Fruit fly (Drosophila melanogaster) whole organism, wandering third instar larva: ENCODE measurements around the gene mthl14.

ENCODE experiments used
- CrebA ChIP-seq: fragments of 200-800 bp; sonication (Bioruptor generic); optimal IDR thresholded peaks from 2 replicates; lab custom pipeline; 2016; ENCODE audit warnings: missing biosample characterization, mild to moderate bottlenecking, missing genetic modification characterization, borderline replicate concordance
- Dif ChIP-seq: fragments of 200-275, 200-300 bp; sonication (Bioruptor generic); optimal IDR thresholded peaks from 2 replicates; lab custom pipeline; 2018; ENCODE audit warnings: missing biosample characterization, missing genetic modification characterization; ENCODE audit not compliant: partially characterized antibody
- br ChIP-seq: fragments of 200-800 bp; sonication (Bioruptor generic); optimal IDR thresholded peaks from 2 replicates; lab custom pipeline; 2016; ENCODE audit warnings: missing biosample characterization, missing genetic modification characterization
- dmrt93B ChIP-seq: fragments of 200-800 bp; sonication (Bioruptor generic); optimal IDR thresholded peaks from 2 replicates; lab custom pipeline; 2018; ENCODE audit warnings: missing biosample characterization, mild to moderate bottlenecking, missing genetic modification characterization
- ey ChIP-seq: fragments of 200-800 bp; sonication (Bioruptor generic); optimal IDR thresholded peaks from 2 replicates; lab custom pipeline; 2016; ENCODE audit warnings: missing biosample characterization, missing genetic modification characterization
- fru ChIP-seq: fragments of 200-800 bp; sonication (Bioruptor generic); optimal IDR thresholded peaks from 3 replicates; lab custom pipeline; 2016; ENCODE audit warnings: missing biosample characterization, mild to moderate bottlenecking, missing genetic modification characterization
- psq ChIP-seq: fragments of 200-800 bp; sonication (Bioruptor generic); optimal IDR thresholded peaks from 3 replicates; lab custom pipeline; 2017; ENCODE audit warnings: missing biosample characterization, mild to moderate bottlenecking, missing genetic modification characterization, moderate library complexity
- tai ChIP-seq: sonication (Bioruptor generic); optimal IDR thresholded peaks from 2 replicates; lab custom pipeline; 2016; ENCODE audit warnings: missing biosample characterization, missing genetic modification characterization
- usp ChIP-seq: fragments of >200 bp; optimal IDR thresholded peaks from 2 replicates; lab custom pipeline; 2017; ENCODE audit warnings: missing biosample characterization, missing genetic modification characterization

dm6 chr3L:282276-282675, 35.0 kb downstream of the mthl14 start:
- TF ChIP-seq Dif (GFP tag; lab: Kevin White, UChicago), result peak; percentile 16
- TF ChIP-seq tai (GFP tag; lab: Kevin White, UChicago), result no peak
- peak; percentile 90 for TF ChIP-seq psq
- no peak for TF ChIP-seq dmrt93B (GFP tag; lab: Kevin White, UChicago)
- no peak for TF ChIP-seq br (GFP tag; lab: Kevin White, UChicago)
- TF ChIP-seq CrebA (GFP tag; lab: Kevin White, UChicago), result no peak
- no peak for TF ChIP-seq ey (GFP tag; lab: Kevin White, UChicago)
- no peak for TF ChIP-seq fru
- no peak for TF ChIP-seq usp
